Worm (Caenorhabditis elegans) whole organism, L2 larva: ENCODE data around the gene ZK488.5.

ENCODE experiments used
- C34F6.9 ChIP-seq: fragments of 150-350 bp; optimal IDR thresholded peaks from 2 replicates; lab custom pipeline; 2014; ENCODE audit warnings: missing biosample characterization, missing genetic modification characterization
- F13H6.1 ChIP-seq: sonication (generic microtip); optimal IDR thresholded peaks from 2 replicates; lab custom pipeline; 2016; ENCODE audit warnings: missing genetic modification characterization, missing compliant biosample characterization
- R02D3.7 ChIP-seq: fragments of 150-350 bp; optimal IDR thresholded peaks from 2 replicates; lab custom pipeline; 2014; ENCODE audit warnings: missing biosample characterization, missing genetic modification characterization
- Y55F3AM.14 ChIP-seq: fragments of 200-800 bp; sonication (Bioruptor generic); optimal IDR thresholded peaks from 2 replicates; lab custom pipeline; 2018; ENCODE audit warnings: mild to moderate bottlenecking, missing genetic modification characterization, missing compliant biosample characterization
- ZK546.5 ChIP-seq: sonication (generic microtip); optimal IDR thresholded peaks from 2 replicates; lab custom pipeline; 2017; ENCODE audit warnings: missing biosample characterization, missing genetic modification characterization
- alr-1 ChIP-seq: fragments of 150-350 bp; optimal IDR thresholded peaks from 2 replicates; lab custom pipeline; 2014; ENCODE audit warnings: missing biosample characterization, missing genetic modification characterization
- aly-2 ChIP-seq: fragments of 150-350 bp; optimal IDR thresholded peaks from 2 replicates; lab custom pipeline; 2014; ENCODE audit warnings: missing biosample characterization, missing genetic modification characterization
- ama-1 ChIP-seq: fragments of 150-350 bp; optimal IDR thresholded peaks from 2 replicates; lab custom pipeline; 2018; ENCODE audit warnings: inconsistent platforms
- blmp-1 ChIP-seq: sonication (generic microtip); optimal IDR thresholded peaks from 2 replicates; lab custom pipeline; 2017; ENCODE audit warnings: missing genetic modification characterization, mild to moderate bottlenecking, missing compliant biosample characterization, antibody characterized with exemption, moderate library complexity; ENCODE audit not compliant: insufficient read depth
- ceh-16 ChIP-seq: fragments of 150-350 bp; optimal IDR thresholded peaks from 2 replicates; lab custom pipeline; 2014; ENCODE audit warnings: missing biosample characterization, missing genetic modification characterization
- dmd-4 ChIP-seq: sonication (generic microtip); optimal IDR thresholded peaks from 2 replicates; lab custom pipeline; 2017; ENCODE audit warnings: missing biosample characterization, missing genetic modification characterization
- elt-1 ChIP-seq: fragments of 150-350 bp; optimal IDR thresholded peaks from 2 replicates; lab custom pipeline; 2014; ENCODE audit warnings: missing biosample characterization, missing genetic modification characterization
- elt-3 ChIP-seq: sonication (generic microtip); optimal IDR thresholded peaks from 2 replicates; lab custom pipeline; 2017; ENCODE audit warnings: missing biosample characterization, missing genetic modification characterization
- fos-1 ChIP-seq: fragments of 150-350 bp; optimal IDR thresholded peaks from 2 replicates; lab custom pipeline; 2014; ENCODE audit warnings: missing biosample characterization, missing genetic modification characterization
- gmeb-1 ChIP-seq: fragments of 150-350 bp; optimal IDR thresholded peaks from 2 replicates; lab custom pipeline; 2014; ENCODE audit warnings: missing biosample characterization, missing genetic modification characterization
- lin-11 ChIP-seq: fragments of 150-350 bp; sonication (generic microtip); optimal IDR thresholded peaks from 2 replicates; lab custom pipeline; 2014; ENCODE audit warnings: missing biosample characterization, missing genetic modification characterization, inconsistent platforms, mixed read lengths
- lin-39 ChIP-seq: fragments of 150-350 bp; optimal IDR thresholded peaks from 2 replicates; lab custom pipeline; 2014; ENCODE audit warnings: missing biosample characterization, missing genetic modification reagents, missing genetic modification characterization
- lsy-2 ChIP-seq, 2 experiments: fragments of 150-350 bp in 1 of 2; sonication (generic microtip) in 1 of 2; optimal IDR thresholded peaks; 2 replicates each; lab custom pipeline; 2014 to 2017; ENCODE audit warnings: missing biosample characterization in 2 of 2, missing genetic modification characterization in 2 of 2
- mab-5 ChIP-seq: fragments of 150-350 bp; optimal IDR thresholded peaks from 2 replicates; lab custom pipeline; 2014; ENCODE audit warnings: missing biosample characterization, missing genetic modification characterization
- mbf-1 ChIP-seq: sonication (generic microtip); optimal IDR thresholded peaks from 2 replicates; lab custom pipeline; 2017; ENCODE audit warnings: missing biosample characterization, missing genetic modification characterization
- mdl-1 ChIP-seq, 2 experiments: fragments of 150-350 bp in 1 of 2; sonication (generic microtip) in 1 of 2; optimal IDR thresholded peaks; 2 replicates each; lab custom pipeline; 2017; ENCODE audit warnings: missing biosample characterization in 2 of 2, missing genetic modification characterization in 2 of 2
- nhr-10 ChIP-seq: sonication (generic microtip); optimal IDR thresholded peaks from 2 replicates; lab custom pipeline; 2017; ENCODE audit warnings: missing biosample characterization, missing genetic modification characterization
- nhr-11 ChIP-seq: fragments of 150-350 bp; optimal IDR thresholded peaks from 2 replicates; lab custom pipeline; 2014; ENCODE audit warnings: missing biosample characterization, missing genetic modification characterization
- nhr-21 ChIP-seq: fragments of 150-350 bp; optimal IDR thresholded peaks from 2 replicates; lab custom pipeline; 2014; ENCODE audit warnings: missing biosample characterization, missing genetic modification characterization
- nhr-23 ChIP-seq: fragments of 150-350 bp; optimal IDR thresholded peaks from 2 replicates; lab custom pipeline; 2014; ENCODE audit warnings: missing biosample characterization, missing genetic modification reagents, missing genetic modification characterization
- nhr-237 ChIP-seq: fragments of 150-350 bp; optimal IDR thresholded peaks from 2 replicates; lab custom pipeline; 2014; ENCODE audit warnings: missing biosample characterization, missing genetic modification characterization
- nhr-6 ChIP-seq: fragments of 150-350 bp; optimal IDR thresholded peaks from 2 replicates; lab custom pipeline; 2014; ENCODE audit warnings: missing biosample characterization, missing genetic modification characterization
- nhr-77 ChIP-seq: fragments of 150-350 bp; optimal IDR thresholded peaks from 2 replicates; lab custom pipeline; 2014; ENCODE audit warnings: missing biosample characterization, missing genetic modification characterization
- peb-1 ChIP-seq: fragments of 150-350 bp; optimal IDR thresholded peaks from 2 replicates; lab custom pipeline; 2014; ENCODE audit warnings: missing biosample characterization, missing genetic modification characterization
- sem-4 ChIP-seq: fragments of 150-350 bp; optimal IDR thresholded peaks from 2 replicates; lab custom pipeline; 2014; ENCODE audit warnings: missing biosample characterization, missing genetic modification reagents, missing genetic modification characterization
- sma-3 ChIP-seq: sonication (generic microtip); optimal IDR thresholded peaks from 2 replicates; lab custom pipeline; 2016; ENCODE audit warnings: missing genetic modification reagents, missing genetic modification characterization, missing compliant biosample characterization
- snpc-4 ChIP-seq: fragments of 150-350 bp; optimal IDR thresholded peaks from 2 replicates; lab custom pipeline; 2014; ENCODE audit warnings: missing biosample characterization, missing genetic modification characterization
- unc-39 ChIP-seq: fragments of 150-350 bp; optimal IDR thresholded peaks from 2 replicates; lab custom pipeline; 2014; ENCODE audit warnings: missing biosample characterization, missing genetic modification characterization
- unc-55 ChIP-seq: fragments of 150-350 bp; sonication (generic microtip); optimal IDR thresholded peaks from 3 replicates; lab custom pipeline; 2014; ENCODE audit warnings: missing biosample characterization, missing genetic modification reagents, missing genetic modification characterization
- unc-62 ChIP-seq: fragments of 150-350 bp; optimal IDR thresholded peaks from 2 replicates; lab custom pipeline; 2014; ENCODE audit warnings: missing biosample characterization, missing genetic modification reagents, missing genetic modification characterization
- zag-1 ChIP-seq: fragments of 150-350 bp; optimal IDR thresholded peaks from 2 replicates; lab custom pipeline; 2014; ENCODE audit warnings: missing biosample characterization, missing genetic modification characterization
- ztf-11 ChIP-seq: sonication (generic microtip); optimal IDR thresholded peaks from 2 replicates; lab custom pipeline; 2017; ENCODE audit warnings: missing biosample characterization, missing genetic modification characterization
- ztf-4 ChIP-seq: fragments of 150-350 bp; optimal IDR thresholded peaks from 2 replicates; lab custom pipeline; 2014; ENCODE audit warnings: missing biosample characterization, missing genetic modification characterization

Gene ZK488.5

DNA sequence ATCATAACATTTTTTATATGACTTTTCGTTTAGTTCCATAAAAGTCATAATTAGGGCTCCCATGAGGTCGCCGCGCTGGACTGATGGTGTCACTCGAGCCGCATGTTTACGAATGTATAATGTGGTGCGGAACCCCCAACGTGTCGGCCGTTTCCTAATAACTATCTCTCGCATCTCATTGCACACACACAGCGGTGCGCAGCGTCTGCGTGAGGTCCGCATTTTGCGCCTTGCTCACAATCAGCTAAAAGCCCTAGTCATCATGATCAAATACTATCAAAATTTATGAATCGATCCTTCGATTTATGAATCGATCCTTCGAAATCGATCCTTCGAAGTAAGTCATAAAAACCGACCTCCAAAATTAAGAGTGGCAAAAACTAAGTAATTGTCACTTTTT is 33.1 kb upstream of the ZK488.5 start, which contains the start of gene srx-7:
Gene srx-7 (plus strand): TSS at position 256 of the 400 bp plus-strand sequence.
- TF ChIP-seq nhr-237 (tag; lab: Kevin White, UChicago) = no peak
- TF ChIP-seq ZK546.5 (tag; lab: Kevin White, UChicago) = no peak
- no peak for TF ChIP-seq sem-4 (tag; lab: Kevin White, UChicago)

DNA sequence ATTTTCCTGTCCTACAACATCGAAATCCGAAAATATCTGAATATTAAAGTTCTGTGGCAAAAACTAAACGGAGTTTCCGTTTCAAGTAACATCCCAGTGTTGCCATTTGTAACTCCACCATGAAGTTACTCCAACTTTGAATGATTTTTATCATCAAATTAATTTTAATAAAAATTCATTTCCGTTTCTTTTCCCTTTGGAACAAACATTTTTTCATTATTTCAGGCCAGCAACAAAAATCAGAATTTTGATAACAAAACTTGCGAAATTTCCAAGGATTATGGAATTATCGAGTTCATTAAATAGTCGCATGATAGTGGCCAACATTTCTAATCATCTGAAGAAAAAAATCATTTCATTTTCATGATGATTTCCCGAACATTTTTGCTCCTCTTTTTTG is 30.2 kb upstream of the ZK488.5 start, which contains the start of gene C14C6.2:
Gene C14C6.2 (plus strand): TSS at position 301 of the 400 bp plus-strand sequence.
- TF ChIP-seq peb-1 (tag; lab: Kevin White, UChicago) = no peak
- TF ChIP-seq R02D3.7 (tag; lab: Kevin White, UChicago) = no peak
- TF ChIP-seq mdl-1 (tag; optimal IDR thresholded peaks at IDR 0.05; lab: Kevin White, UChicago) = no peak
- no peak for TF ChIP-seq elt-3 (tag; lab: Kevin White, UChicago)
- no peak for TF ChIP-seq unc-62
- TF ChIP-seq lin-11 (tag; lab: Kevin White, UChicago) = no peak
- no peak for TF ChIP-seq gmeb-1 (tag; lab: Kevin White, UChicago)
- no peak for TF ChIP-seq ztf-11
- no peak for TF ChIP-seq sem-4 (tag; lab: Kevin White, UChicago)
- TF ChIP-seq mbf-1 (tag; lab: Kevin White, UChicago) = no peak
- no peak for TF ChIP-seq nhr-21
- no peak for TF ChIP-seq mab-5
- no peak for TF ChIP-seq lin-39 (tag; lab: Kevin White, UChicago)
- no peak for TF ChIP-seq alr-1 (tag; lab: Kevin White, UChicago)
- TF ChIP-seq unc-55 (GFP tag; lab: Kevin White, UChicago) = no peak

- TF ChIP-seq elt-3 (tag; lab: Kevin White, UChicago) = no peak
- TF ChIP-seq fos-1 (tag; lab: Kevin White, UChicago) = no peak
- no peak for TF ChIP-seq nhr-11 (tag; lab: Kevin White, UChicago)
- no peak for TF ChIP-seq snpc-4 (tag; lab: Kevin White, UChicago)
- TF ChIP-seq ztf-4 (tag; lab: Kevin White, UChicago) = no peak
- TF ChIP-seq unc-39 (tag; lab: Kevin White, UChicago) = no peak
- TF ChIP-seq nhr-10 (tag; lab: Kevin White, UChicago) = no peak
- TF ChIP-seq nhr-6 (tag; lab: Kevin White, UChicago) = no peak
- no peak for TF ChIP-seq C34F6.9
- TF ChIP-seq alr-1 (tag; lab: Kevin White, UChicago) = no peak
- TF ChIP-seq unc-55 (GFP tag; lab: Kevin White, UChicago) = no peak
- TF ChIP-seq aly-2 (tag; lab: Kevin White, UChicago) = no peak
- TF ChIP-seq ZK546.5 (tag; lab: Kevin White, UChicago) = no peak
- no peak for TF ChIP-seq nhr-237 (tag; lab: Kevin White, UChicago)
- TF ChIP-seq lsy-2 (tag; optimal IDR thresholded peaks at IDR 0.05; lab: Kevin White, UChicago) = no peak
- TF ChIP-seq blmp-1 (tag; lab: Kevin White, UChicago) = no peak
- no peak for TF ChIP-seq F13H6.1 (tag; lab: Kevin White, UChicago)
Measured at ce11 chrV:565984-566383, 27.1 kb upstream of the ZK488.5 start, which contains the start of gene sri-73. TSS of gene sri-73 (minus strand) at chrV:566084.

DNA sequence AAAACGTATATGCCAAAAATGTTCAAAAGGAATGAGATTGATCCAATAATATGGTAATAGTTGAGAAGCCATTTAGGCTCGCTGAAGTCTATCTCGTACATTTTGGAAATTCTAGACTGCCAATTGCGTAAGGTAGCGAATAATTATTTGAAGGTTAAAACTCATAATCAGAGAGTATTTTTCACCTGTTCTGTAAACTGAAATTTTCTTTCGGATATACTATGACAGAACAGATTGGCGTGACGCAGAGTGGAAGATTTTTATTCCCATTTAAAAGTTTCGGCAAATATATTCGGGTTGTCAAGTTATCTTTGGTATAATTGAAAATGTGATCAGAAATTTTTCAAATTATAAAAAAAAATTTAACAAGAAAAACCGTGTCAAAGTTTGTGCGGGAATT is 25.0 kb upstream of the ZK488.5 start, which contains the start of gene sri-72:
Gene sri-72 (minus strand): TSS at position 101 of the 400 bp plus-strand sequence.
- no peak for TF ChIP-seq nhr-10 (tag; lab: Kevin White, UChicago)
- no peak for TF ChIP-seq unc-55 (GFP tag; lab: Kevin White, UChicago)
- no peak for TF ChIP-seq mdl-1 (tag; optimal IDR thresholded peaks at IDR 0.05; lab: Kevin White, UChicago)
- TF ChIP-seq Y55F3AM.14 (GFP tag; lab: Kevin White, UChicago) = no peak
- no peak for TF ChIP-seq lin-11 (tag; lab: Kevin White, UChicago)
- TF ChIP-seq lin-39 (tag; lab: Kevin White, UChicago) = no peak
- TF ChIP-seq sem-4 (tag; lab: Kevin White, UChicago) = no peak
- no peak for TF ChIP-seq nhr-21
- TF ChIP-seq sma-3 (GFP tag; lab: Kevin White, UChicago) = no peak
- TF ChIP-seq alr-1 (tag; lab: Kevin White, UChicago) = no peak
- no peak for TF ChIP-seq C34F6.9

DNA sequence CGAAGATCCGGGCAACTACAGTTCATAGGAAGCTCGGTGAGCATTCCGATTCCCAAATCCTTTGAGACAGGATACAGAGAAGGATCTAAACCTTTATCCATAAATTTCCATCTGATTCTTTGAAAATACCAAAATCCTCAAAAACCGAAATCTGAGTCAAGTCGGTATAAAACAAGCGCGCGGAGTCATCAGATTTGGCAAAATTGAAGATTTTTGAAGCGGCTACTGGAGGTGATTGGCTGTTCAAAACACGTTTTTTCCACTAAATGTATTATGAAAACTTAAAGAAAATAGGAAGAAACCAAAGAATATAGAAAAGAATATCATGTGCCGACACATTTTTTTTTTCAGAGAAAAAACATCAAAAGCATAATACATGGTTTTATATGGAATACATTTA is 18.4 kb upstream of the ZK488.5 start, which contains the start of gene C14C6.13:
Gene C14C6.13 (minus strand): TSS at position 101 of the 400 bp plus-strand sequence.
- TF ChIP-seq aly-2 (tag; lab: Kevin White, UChicago) = no peak
- no peak for TF ChIP-seq nhr-10 (tag; lab: Kevin White, UChicago)
- no peak for TF ChIP-seq ceh-16 (tag; lab: Kevin White, UChicago)
- TF ChIP-seq fos-1 (tag; lab: Kevin White, UChicago) = no peak
- no peak for TF ChIP-seq C34F6.9
- TF ChIP-seq gmeb-1 (tag; lab: Kevin White, UChicago) = no peak
- no peak for TF ChIP-seq alr-1 (tag; lab: Kevin White, UChicago)
- TF ChIP-seq lsy-2 (tag; optimal IDR thresholded peaks at IDR 0.05; lab: Kevin White, UChicago) = no peak
- no peak for TF ChIP-seq unc-39 (tag; lab: Kevin White, UChicago)
- TF ChIP-seq lin-39 (tag; lab: Kevin White, UChicago) = no peak
- TF ChIP-seq nhr-77 = no peak
- TF ChIP-seq unc-55 (GFP tag; lab: Kevin White, UChicago) = no peak
- TF ChIP-seq zag-1 (tag; lab: Kevin White, UChicago) = no peak
- TF ChIP-seq R02D3.7 (tag; lab: Kevin White, UChicago) = no peak
- TF ChIP-seq ama-1 (lab: Kevin White, UChicago) = no peak
- TF ChIP-seq elt-1 = no peak
- TF ChIP-seq dmd-4 (tag; lab: Kevin White, UChicago) = no peak
- no peak for TF ChIP-seq nhr-21
- TF ChIP-seq nhr-23 (tag; lab: Kevin White, UChicago) = no peak
- TF ChIP-seq sma-3 (GFP tag; lab: Kevin White, UChicago) = no peak
